Fruit fly (Drosophila melanogaster) whole organism, embryonic: ENCODE results near the gene CG17344.

ENCODE experiments used
- Adf1 ChIP-seq: fragments of 200-800 bp; sonication (Bioruptor generic); IDR thresholded peaks from 2 replicates; pipeline ENCODE4 v1.3.6; 2022; ENCODE audit warnings: missing biosample characterization, missing genetic modification characterization
- Asciz ChIP-seq: fragments of 200-800 bp; sonication (Bioruptor generic); optimal IDR thresholded peaks from 2 replicates; lab custom pipeline; 2017; ENCODE audit warnings: missing biosample characterization, mild to moderate bottlenecking, missing genetic modification characterization, missing genetic modification reagents
- BEAF-32 ChIP-seq: fragments of 200-800 bp; sonication (Bioruptor generic); optimal IDR thresholded peaks from 3 replicates; lab custom pipeline; 2017; ENCODE audit warnings: missing biosample characterization, missing genetic modification characterization, mild to moderate bottlenecking, moderate library complexity, missing genetic modification reagents
- CG10979 ChIP-seq: fragments of 200-800 bp; sonication (Bioruptor generic); optimal IDR thresholded peaks from 2 replicates; lab custom pipeline; 2018; ENCODE audit warnings: missing biosample characterization, mild to moderate bottlenecking, missing genetic modification characterization, moderate library complexity
- CG13296 ChIP-seq: fragments of 200-800 bp; sonication (Bioruptor generic); optimal IDR thresholded peaks from 3 replicates; lab custom pipeline; 2018; ENCODE audit warnings: missing biosample characterization, mild to moderate bottlenecking, missing genetic modification characterization
- CG13894 ChIP-seq: fragments of 200-800 bp; sonication (Bioruptor generic); optimal IDR thresholded peaks from 3 replicates; lab custom pipeline; 2018; ENCODE audit warnings: missing biosample characterization, mild to moderate bottlenecking, missing genetic modification characterization, moderate library complexity
- CG1603 ChIP-seq: fragments of 200-800 bp; sonication (Bioruptor generic); optimal IDR thresholded peaks from 2 replicates; lab custom pipeline; 2019; ENCODE audit warnings: missing biosample characterization, mild to moderate bottlenecking, missing genetic modification characterization, moderate library complexity
- CG17385 ChIP-seq: fragments of 200-800 bp; sonication (Bioruptor generic); optimal IDR thresholded peaks from 3 replicates; lab custom pipeline; 2018; ENCODE audit warnings: missing biosample characterization, mild to moderate bottlenecking, missing genetic modification characterization
- CG2129 ChIP-seq: fragments of 200-800 bp; sonication (Bioruptor generic); IDR thresholded peaks from 2 replicates; pipeline ENCODE4 v1.3.6; 2022; ENCODE audit warnings: missing biosample characterization, missing genetic modification characterization; ENCODE audit not compliant: partially characterized antibody
- CG31224 ChIP-seq: fragments of 200-800 bp; sonication (Bioruptor generic); IDR thresholded peaks from 2 replicates; pipeline ENCODE4 v1.3.6; 2022; ENCODE audit warnings: missing biosample characterization, missing genetic modification characterization
- CG31441 ChIP-seq: fragments of 200-800 bp; sonication (Bioruptor generic); IDR thresholded peaks from 2 replicates; pipeline ENCODE4 v1.3.6; 2022; ENCODE audit warnings: missing biosample characterization, missing genetic modification characterization
- CG32532 ChIP-seq: fragments of 200-800 bp; sonication (Bioruptor generic); IDR thresholded peaks from 2 replicates; pipeline ENCODE4 v1.3.6; 2022; ENCODE audit warnings: missing biosample characterization, missing genetic modification characterization
- CG42726 ChIP-seq: fragments of 200-800 bp; sonication (Bioruptor generic); IDR thresholded peaks from 2 replicates; pipeline ENCODE4 v1.3.6; 2022; ENCODE audit warnings: missing biosample characterization, missing genetic modification characterization; ENCODE audit not compliant: partially characterized antibody
- CG4617 ChIP-seq: fragments of 200-800 bp; sonication (Bioruptor generic); optimal IDR thresholded peaks from 3 replicates; lab custom pipeline; 2016; ENCODE audit warnings: missing biosample characterization, missing genetic modification characterization, borderline replicate concordance
- CG6254 ChIP-seq: fragments of 200-800 bp; sonication (Bioruptor generic); optimal IDR thresholded peaks from 3 replicates; lab custom pipeline; 2017; ENCODE audit warnings: mild to moderate bottlenecking, missing biosample characterization, missing genetic modification reagents, missing genetic modification characterization
- CG6791 ChIP-seq: fragments of 200-800 bp; sonication (Bioruptor generic); IDR thresholded peaks from 3 replicates; pipeline ENCODE4 v1.3.6; 2022; ENCODE audit warnings: missing biosample characterization, missing genetic modification characterization; ENCODE audit not compliant: partially characterized antibody
- CG9797 ChIP-seq: fragments of 200-800 bp; sonication (Bioruptor generic); optimal IDR thresholded peaks from 3 replicates; lab custom pipeline; 2018; ENCODE audit warnings: missing biosample characterization, mild to moderate bottlenecking, missing genetic modification characterization
- CG9876 ChIP-seq: fragments of 200-800 bp; sonication (Bioruptor generic); optimal IDR thresholded peaks from 2 replicates; lab custom pipeline; 2016; ENCODE audit warnings: missing biosample characterization, missing genetic modification characterization
- CG9932 ChIP-seq: fragments of 200-800 bp; sonication (Bioruptor generic); IDR thresholded peaks from 2 replicates; pipeline ENCODE4 v1.3.6; 2022; ENCODE audit warnings: missing biosample characterization, missing genetic modification characterization
- D ChIP-seq, 2 experiments: fragments of 200-800 bp in 1 of 2; fragments of >200 bp in 1 of 2; sonication (Bioruptor generic) in 1 of 2; optimal IDR thresholded peaks; 2 replicates in 1 of 2; 3 replicates in 1 of 2; lab custom pipeline; 2017; ENCODE audit warnings: mild to moderate bottlenecking in 1 of 2, missing biosample characterization in 1 of 2, missing genetic modification characterization in 1 of 2, missing genetic modification reagents in 1 of 2
- Dad ChIP-seq: fragments of 200-800 bp; sonication (Bioruptor generic); optimal IDR thresholded peaks from 3 replicates; lab custom pipeline; 2016; ENCODE audit warnings: missing biosample characterization, missing genetic modification characterization
- Dll ChIP-seq: fragments of 200-800 bp; sonication (Bioruptor generic); IDR thresholded peaks from 4 replicates; pipeline ENCODE4 v1.3.6; 2022; ENCODE audit warnings: missing biosample characterization, missing genetic modification characterization; ENCODE audit not compliant: partially characterized antibody
- Drgx ChIP-seq: fragments of 200-800 bp; sonication (Bioruptor generic); IDR thresholded peaks from 2 replicates; pipeline ENCODE4 v1.3.6; 2022; ENCODE audit warnings: missing biosample characterization, missing genetic modification characterization
- Fer1 ChIP-seq: fragments of 200-800 bp; sonication (Bioruptor generic); optimal IDR thresholded peaks from 2 replicates; lab custom pipeline; 2017; ENCODE audit warnings: missing biosample characterization, mild to moderate bottlenecking, missing genetic modification characterization
- H2.0 ChIP-seq: fragments of 200-800 bp; sonication (Bioruptor generic); IDR thresholded peaks from 2 replicates; pipeline ENCODE4 v1.3.6; 2022; ENCODE audit warnings: missing biosample characterization, missing genetic modification characterization
- Sox102F ChIP-seq: fragments of 200-800 bp; sonication (Bioruptor generic); optimal IDR thresholded peaks from 2 replicates; lab custom pipeline; 2018; ENCODE audit warnings: missing biosample characterization, mild to moderate bottlenecking, missing genetic modification characterization, moderate library complexity
- Sry-δ ChIP-seq: fragments of 200-800 bp; sonication (Bioruptor generic); optimal IDR thresholded peaks from 2 replicates; lab custom pipeline; 2016; ENCODE audit warnings: missing biosample characterization, missing genetic modification characterization
- Taf1 ChIP-seq: fragments of 200-800 bp; sonication (Bioruptor generic); IDR thresholded peaks from 2 replicates; pipeline ENCODE4 v1.3.6; 2022; ENCODE audit warnings: missing biosample characterization, missing genetic modification characterization
- bab2 ChIP-seq: fragments of 200-800 bp; sonication (Bioruptor generic); optimal IDR thresholded peaks from 2 replicates; lab custom pipeline; 2016; ENCODE audit warnings: missing biosample characterization, missing genetic modification characterization
- chinmo ChIP-seq: fragments of 200-800 bp; sonication (Bioruptor generic); IDR thresholded peaks from 4 replicates; pipeline ENCODE4 v1.3.6; 2022; ENCODE audit warnings: missing biosample characterization, missing genetic modification characterization; ENCODE audit not compliant: partially characterized antibody
- ci ChIP-seq: fragments of 200-800 bp; sonication (Bioruptor generic); IDR thresholded peaks from 3 replicates; pipeline ENCODE4 v1.3.6; 2022; ENCODE audit warnings: missing biosample characterization, missing genetic modification characterization
- corto ChIP-seq: fragments of 200-800 bp; sonication (Bioruptor generic); optimal IDR thresholded peaks from 2 replicates; lab custom pipeline; 2016; ENCODE audit warnings: missing biosample characterization, mild to moderate bottlenecking, missing genetic modification characterization, moderate library complexity
- da ChIP-seq: fragments of 200-800 bp; sonication (Bioruptor generic); optimal IDR thresholded peaks from 2 replicates; lab custom pipeline; 2016; ENCODE audit warnings: missing biosample characterization, missing genetic modification characterization
- en ChIP-seq: fragments of 200-800 bp; sonication (Bioruptor generic); optimal IDR thresholded peaks from 2 replicates; lab custom pipeline; 2016; ENCODE audit warnings: missing biosample characterization, missing genetic modification characterization
- exex ChIP-seq: fragments of 200-800 bp; sonication (Bioruptor generic); optimal IDR thresholded peaks from 4 replicates; lab custom pipeline; 2018; ENCODE audit warnings: missing biosample characterization, mild to moderate bottlenecking, missing genetic modification characterization, moderate library complexity
- fd3F ChIP-seq: fragments of 200-800 bp; sonication (Bioruptor generic); optimal IDR thresholded peaks from 2 replicates; lab custom pipeline; 2018; ENCODE audit warnings: missing biosample characterization, mild to moderate bottlenecking, missing genetic modification characterization, moderate library complexity
- gfzf ChIP-seq: fragments of 200-800 bp; sonication (Bioruptor generic); optimal IDR thresholded peaks from 2 replicates; lab custom pipeline; 2016; ENCODE audit warnings: missing biosample characterization, mild to moderate bottlenecking, missing genetic modification characterization, moderate library complexity
- insv ChIP-seq, 2 experiments: fragments of 200-800 bp; sonication (Bioruptor generic); optimal IDR thresholded peaks; 3 replicates each; lab custom pipeline; 2016 to 2018; ENCODE audit warnings: missing biosample characterization in 2 of 2, missing genetic modification characterization in 2 of 2
- inv ChIP-seq: fragments of 200-800 bp; sonication (Bioruptor generic); IDR thresholded peaks from 2 replicates; pipeline ENCODE4 v1.3.6; 2022; ENCODE audit warnings: missing biosample characterization, missing genetic modification characterization; ENCODE audit not compliant: partially characterized antibody
- jigr1 ChIP-seq: fragments of 200-800 bp; sonication (Bioruptor generic); IDR thresholded peaks from 3 replicates; pipeline ENCODE4 v1.3.6; 2022; ENCODE audit warnings: missing biosample characterization, missing genetic modification characterization
- ken ChIP-seq: fragments of 200-800 bp; sonication (Bioruptor generic); IDR thresholded peaks from 3 replicates; pipeline ENCODE4 v1.3.6; 2022; ENCODE audit warnings: missing biosample characterization, missing genetic modification characterization
- kni ChIP-seq: fragments of 200-800 bp; sonication (Bioruptor generic); optimal IDR thresholded peaks from 3 replicates; lab custom pipeline; 2017; ENCODE audit warnings: mild to moderate bottlenecking, missing biosample characterization, missing genetic modification reagents, missing genetic modification characterization
- lbe ChIP-seq: fragments of 200-800 bp; sonication (Bioruptor generic); optimal IDR thresholded peaks from 2 replicates; lab custom pipeline; 2016; ENCODE audit warnings: missing biosample characterization, mild to moderate bottlenecking, missing genetic modification characterization
- onecut ChIP-seq: fragments of 200-800 bp; sonication (Bioruptor generic); IDR thresholded peaks from 2 replicates; pipeline ENCODE4 v1.3.6; 2022; ENCODE audit warnings: missing biosample characterization, missing genetic modification characterization
- row ChIP-seq: fragments of 200-800 bp; sonication (Bioruptor generic); IDR thresholded peaks from 3 replicates; pipeline ENCODE4 v1.3.6; 2022; ENCODE audit warnings: missing biosample characterization, missing genetic modification characterization
- slp2 ChIP-seq: fragments of 200-800 bp; sonication (Bioruptor generic); optimal IDR thresholded peaks from 2 replicates; lab custom pipeline; 2016; ENCODE audit warnings: missing biosample characterization, missing genetic modification characterization

CG17344 gene

DNA sequence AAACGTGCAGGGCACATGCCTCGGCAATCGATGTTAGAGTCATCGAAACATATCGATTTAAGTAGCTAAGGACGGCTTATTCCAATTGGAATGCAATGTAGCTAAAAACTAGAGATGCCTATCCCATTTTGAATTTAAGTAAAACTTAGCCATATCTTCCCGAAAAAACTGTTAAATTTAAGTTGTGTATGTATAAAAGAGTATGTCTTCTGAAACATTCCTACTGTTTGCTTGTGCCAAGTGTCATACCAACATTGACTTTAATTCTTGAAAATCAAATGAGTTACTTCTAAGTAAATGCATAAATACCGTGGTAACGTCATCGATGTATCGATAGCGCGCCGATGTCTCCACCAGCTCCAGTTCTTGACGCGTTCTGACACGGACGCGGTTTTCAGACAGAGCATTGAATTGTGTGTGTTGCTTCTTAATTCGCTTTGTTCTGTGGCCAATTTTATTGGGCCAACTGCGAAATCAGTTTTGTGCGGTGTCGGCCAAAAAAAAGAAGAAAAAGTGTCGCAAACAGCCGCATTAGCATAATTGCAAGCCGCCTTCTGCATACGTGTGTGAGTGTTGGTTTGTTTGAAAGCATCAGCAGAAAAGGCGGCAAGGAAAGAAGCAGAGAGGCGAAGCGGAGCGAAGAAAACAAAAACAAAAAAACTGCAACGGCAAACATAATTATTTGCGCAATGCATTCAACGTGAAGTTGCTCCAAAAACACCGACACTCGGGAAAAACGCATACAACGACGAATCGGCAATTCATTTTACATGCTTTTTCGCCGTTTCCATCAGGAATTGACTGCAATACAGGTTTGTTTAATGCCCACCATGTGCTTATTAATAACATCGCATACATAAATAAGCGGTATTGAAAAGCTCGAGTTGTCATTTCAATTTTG lies 31.9 kb downstream of the CG17344 start, which contains the start of gene brat (continued):
- TF ChIP-seq corto (GFP tag; lab: Kevin White, UChicago) (peak; percentile 26), slp2 (peak; percentile 42), ci (peak; percentile 21; the same call in 1 of the 3 replicates), jigr1 (peak; percentile 56; the same call in 1 of the 3 replicates), Fer1 (GFP tag; lab: Kevin White, UChicago) (peak; percentile 25), onecut (GFP tag; lab: Robert Waterston, UW) (0 out of 2 replicates have a peak, but pooled peaks have one; percentile 11), H2.0 (GFP tag; lab: Robert Waterston, UW) (no peak), CG10979 (tag; lab: Kevin White, UChicago) (peak; percentile 20), bab2 (GFP tag; lab: Kevin White, UChicago) (peak; percentile 54), CG4617 (peak; percentile 48), Dad (GFP tag; lab: Kevin White, UChicago) (peak; percentile 37), CG1603 (peak; percentile 57), fd3F (GFP tag; lab: Kevin White, UChicago) (peak; percentile 8), ken (GFP tag; lab: Robert Waterston, UW) (no peak), insv (GFP tag; optimal IDR thresholded peaks at IDR 0.05; lab: Kevin White, UChicago) (peak; percentile 95 to 98), Sox102F (peak; percentile 22), CG6791 (GFP tag; lab: Robert Waterston, UW) (peak; percentile 87), Dll (GFP tag; lab: Robert Waterston, UW) (peak; percentile 96), Sry-δ (GFP tag; lab: Kevin White, UChicago) (peak; percentile 93), exex (tag; lab: Kevin White, UChicago) (no peak), D (optimal IDR thresholded peaks at IDR 0.05; lab: Kevin White, UChicago) (no peak), D (GFP tag; optimal IDR thresholded peaks at IDR 0.05; lab: Kevin White, UChicago) (no peak), CG9876 (peak; percentile 44), CG2129 (GFP tag; lab: Robert Waterston, UW) (peak; percentile 91), CG13894 (tag; lab: Kevin White, UChicago) (peak; percentile 31), da (GFP tag; lab: Kevin White, UChicago) (no peak), CG13296 (GFP tag; lab: Kevin White, UChicago) (no peak), CG9932 (GFP tag; lab: Robert Waterston, UW) (peak; percentile 77), lbe (GFP tag; lab: Kevin White, UChicago) (no peak), CG32532 (GFP tag; lab: Robert Waterston, UW) (peak; percentile 56), Asciz (GFP tag; lab: Kevin White, UChicago) (no peak), gfzf (GFP tag; lab: Kevin White, UChicago) (peak; percentile 30), CG17385 (GFP tag; lab: Kevin White, UChicago) (peak; percentile 84), en (GFP tag; lab: Kevin White, UChicago) (peak; percentile 14), inv (GFP tag; lab: Robert Waterston, UW) (peak; percentile 86), Adf1 (GFP tag; lab: Robert Waterston, UW) (0 out of 2 replicates have a peak, but pooled peaks have one; percentile 12), Drgx (0 out of 2 replicates have a peak, but pooled peaks have one; percentile 21), CG31441 (GFP tag; lab: Robert Waterston, UW) (peak; percentile 38; the same call in 1 of the 2 replicates), chinmo (GFP tag; lab: Robert Waterston, UW) (peak; percentile 81; the same call in 2 of the 4 replicates), CG9797 (GFP tag; lab: Kevin White, UChicago) (peak; percentile 27), CG42726 (0 out of 2 replicates have a peak, but pooled peaks have one; percentile 53), row (GFP tag; lab: Robert Waterston, UW) (peak; percentile 83), BEAF-32 (GFP tag; lab: Kevin White, UChicago) (peak; percentile 96), CG6254 (GFP tag; lab: Kevin White, UChicago) (no peak), Taf1 (GFP tag; lab: Robert Waterston, UW) (0 out of 2 replicates have a peak, but pooled peaks have one; percentile 40), kni (GFP tag; lab: Kevin White, UChicago) (peak; percentile 46), CG31224 (GFP tag; lab: Robert Waterston, UW) (0 out of 2 replicates have a peak, but pooled peaks have one; percentile 4)
